Worm (Caenorhabditis elegans): Measurements from ENCODE around the gene tyr-2.
A peak's percentile ranks its signal among the peaks of the same experiment; 100 is the strongest.

tyr-2 gene

ce11 chrIII:13719247-13719758, 24.7 kb upstream of the tyr-2 start (continued):
- no peak for TF ChIP-seq lin-35 (GFP tag; optimal IDR thresholded peaks at IDR 0.05)
- no peak for TF ChIP-seq ets-4 (GFP tag; optimal IDR thresholded peaks at IDR 0.05)

DNA sequence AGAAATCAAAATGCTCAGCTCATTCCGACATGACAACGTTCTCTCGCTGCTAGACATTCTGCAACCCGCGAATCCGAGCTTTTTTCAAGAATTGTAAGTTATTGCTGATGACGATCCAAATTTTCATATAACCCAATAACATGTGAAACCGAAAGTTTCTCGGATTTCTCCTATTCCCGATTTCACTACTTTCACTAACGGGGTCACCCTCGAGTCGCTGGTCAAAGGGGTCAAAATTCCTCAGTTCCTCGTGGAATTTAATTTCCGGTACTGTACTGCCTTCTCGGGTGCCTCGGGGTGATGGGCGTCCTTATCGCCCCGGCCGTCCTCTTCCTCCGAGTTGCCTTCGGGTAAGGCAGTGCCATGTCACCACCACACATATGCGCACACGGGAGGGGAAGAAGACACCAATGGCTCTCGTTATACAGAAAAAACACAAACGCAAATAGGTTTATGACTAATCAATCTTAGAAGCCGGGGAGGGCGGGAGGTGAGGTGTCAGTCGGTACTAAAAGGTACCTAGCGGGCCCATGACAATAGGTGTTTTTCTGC, 23.8 kb upstream of the tyr-2 start:
- TF ChIP-seq D2030.7 (GFP tag; IDR thresholded peaks at IDR 0.05) (0 out of 2 replicates have a peak, but pooled peaks have one; percentile 19), snpc-3.4 (tag; optimal IDR thresholded peaks at IDR 0.05) (no peak), Y53F4B.3 (GFP tag; IDR thresholded peaks at IDR 0.05) (no peak), ZK185.1 (tag; optimal IDR thresholded peaks at IDR 0.05; ENCODE audit: poor library complexity, severe bottlenecking) (peak; percentile 15), dox-1 (GFP tag; IDR thresholded peaks at IDR 0.05) (0 out of 2 replicates have a peak, but pooled peaks have one; percentile 31), cebp-2 (GFP tag; IDR thresholded peaks at IDR 0.05) (0 out of 2 replicates have a peak, but pooled peaks have one; percentile 59), athp-1 (tag; optimal IDR thresholded peaks at IDR 0.05) (no peak), dpff-1 (tag; optimal IDR thresholded peaks at IDR 0.05) (no peak), F57C9.4 (tag; optimal IDR thresholded peaks at IDR 0.05) (no peak), gei-17 (GFP tag; optimal IDR thresholded peaks at IDR 0.05) (peak; percentile 21), C06A6.2 (GFP tag; conservative IDR thresholded peaks at IDR 0.05) (no peak), ztf-3 (GFP tag; optimal IDR thresholded peaks at IDR 0.05) (peak; percentile 33), zfh-2 (GFP tag; conservative IDR thresholded peaks at IDR 0.05) (peak; percentile 76)

DNA sequence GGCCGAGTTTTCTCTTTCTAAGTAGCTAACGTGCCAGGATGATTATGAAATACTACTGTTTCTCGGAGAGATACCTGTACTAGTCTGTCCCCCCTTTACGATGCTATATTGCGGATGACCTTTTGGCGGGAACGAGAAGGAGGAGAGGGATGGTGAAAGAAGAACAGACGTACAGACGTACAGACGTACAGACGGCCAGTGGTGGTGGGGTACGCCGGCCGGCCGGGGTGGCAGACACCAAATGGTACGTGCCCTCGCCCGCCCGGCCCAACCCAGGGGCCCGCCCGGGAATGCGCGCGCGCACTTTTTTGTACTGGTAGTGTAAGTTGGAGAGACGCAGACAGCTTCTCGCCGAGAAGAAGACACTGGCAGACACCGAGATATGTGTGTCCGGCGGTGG, 23.0 kb upstream of the tyr-2 start:
- TF ChIP-seq mcd-1 (GFP tag; IDR thresholded peaks at IDR 0.05), result peak; percentile 63
- no peak for TF ChIP-seq T07F8.4 (tag; optimal IDR thresholded peaks at IDR 0.05)
- no peak for TF ChIP-seq mxl-1 (tag; optimal IDR thresholded peaks at IDR 0.05)
- no peak for TF ChIP-seq rcor-1 (GFP tag; IDR thresholded peaks at IDR 0.05)
- 0 out of 2 replicates have a peak, but pooled peaks have one; percentile 14 for TF ChIP-seq nfyb-1 (GFP tag; IDR thresholded peaks at IDR 0.05)
- no peak; the same call in 1 of the 2 replicates for TF ChIP-seq cebp-1 (GFP tag; IDR thresholded peaks at IDR 0.05)
- TF ChIP-seq cebp-1 (tag; optimal IDR thresholded peaks at IDR 0.05), result peak; percentile 60
- 0 out of 2 replicates have a peak, but pooled peaks have one; percentile 33 for TF ChIP-seq lin-26 (GFP tag; IDR thresholded peaks at IDR 0.05)
- peak; percentile 52 for TF ChIP-seq K12H6.12 (tag; optimal IDR thresholded peaks at IDR 0.05)
- no peak for TF ChIP-seq lsl-1 (GFP tag; optimal IDR thresholded peaks at IDR 0.05)
- no peak for TF ChIP-seq ztf-22 (GFP tag; optimal IDR thresholded peaks at IDR 0.05)
- TF ChIP-seq C17E4.6 (GFP tag; IDR thresholded peaks at IDR 0.05), result no peak
- TF ChIP-seq C06A6.2 (GFP tag; conservative IDR thresholded peaks at IDR 0.05), result peak; percentile 45; the same call in 1 of the 2 replicates
- no peak for TF ChIP-seq attf-6 (GFP tag; IDR thresholded peaks at IDR 0.05)
- TF ChIP-seq ztf-26 (tag; optimal IDR thresholded peaks at IDR 0.05), result peak; percentile 33
- peak; percentile 34; the same call in 1 of the 2 replicates for TF ChIP-seq dox-1 (GFP tag; IDR thresholded peaks at IDR 0.05)
- no peak for TF ChIP-seq chd-7 (tag; optimal IDR thresholded peaks at IDR 0.05)
- TF ChIP-seq zfh-2 (GFP tag; conservative IDR thresholded peaks at IDR 0.05), result peak; percentile 97
- peak; percentile 35 for TF ChIP-seq F52B5.7 (tag; optimal IDR thresholded peaks at IDR 0.05)
- no peak for TF ChIP-seq sptf-2 (GFP tag; optimal IDR thresholded peaks at IDR 0.05)
- TF ChIP-seq F33H1.4 (GFP tag; IDR thresholded peaks at IDR 0.05), result no peak
- peak; percentile 27; the same call in 1 of the 2 replicates for TF ChIP-seq bed-2 (GFP tag; IDR thresholded peaks at IDR 0.05)
- no peak for TF ChIP-seq ceh-40 (GFP tag; IDR thresholded peaks at IDR 0.05)
- TF ChIP-seq hsf-1 (GFP tag; IDR thresholded peaks at IDR 0.05), result 0 out of 2 replicates have a peak, but pooled peaks have one; percentile 50
- peak; percentile 42; the same call in 1 of the 2 replicates for TF ChIP-seq B0336.3 (GFP tag; IDR thresholded peaks at IDR 0.05)
- peak; percentile 74 for TF ChIP-seq akir-1 (GFP tag; optimal IDR thresholded peaks at IDR 0.05)
- TF ChIP-seq ZK185.1 (tag; optimal IDR thresholded peaks at IDR 0.05; ENCODE audit: poor library complexity, severe bottlenecking), result no peak
- TF ChIP-seq repo-1 (tag; optimal IDR thresholded peaks at IDR 0.05), result peak; percentile 48
- TF ChIP-seq ztf-28 (GFP tag; IDR thresholded peaks at IDR 0.05), result 0 out of 2 replicates have a peak, but pooled peaks have one; percentile 55
- TF ChIP-seq ceh-79 (tag; optimal IDR thresholded peaks at IDR 0.05), result peak; percentile 27
- no peak for TF ChIP-seq gei-17 (GFP tag; optimal IDR thresholded peaks at IDR 0.05)
- TF ChIP-seq egrh-3 (GFP tag; IDR thresholded peaks at IDR 0.05), result peak; percentile 91
- TF ChIP-seq somi-1 (GFP tag; optimal IDR thresholded peaks at IDR 0.05), result peak; percentile 5
- TF ChIP-seq him-1 (tag; optimal IDR thresholded peaks at IDR 0.05), result no peak

Data from whole organism, young adult.